Fruit fly (Drosophila melanogaster) whole organism, prepupa: ENCODE measurements around the gene CG15773.

Experiments
- CG11294 ChIP-seq: fragments of 200-800 bp; sonication (Bioruptor generic); IDR thresholded peaks from 2 replicates; pipeline ENCODE4 v1.3.6; 2022; ENCODE audit warnings: missing biosample characterization, missing genetic modification characterization
- CG16779 ChIP-seq: fragments of 200-800 bp; sonication (Bioruptor generic); optimal IDR thresholded peaks from 3 replicates; lab custom pipeline; 2017; ENCODE audit warnings: missing biosample characterization, mild to moderate bottlenecking, missing genetic modification characterization
- CG6792 ChIP-seq: fragments of 200-800 bp; sonication (Bioruptor generic); optimal IDR thresholded peaks from 3 replicates; lab custom pipeline; 2016; ENCODE audit warnings: missing biosample characterization, missing genetic modification characterization
- CG8119 ChIP-seq: fragments of 200-800 bp; sonication (Bioruptor generic); IDR thresholded peaks from 3 replicates; pipeline ENCODE4 v1.3.6; 2022; ENCODE audit warnings: missing biosample characterization, missing genetic modification characterization
- Eip75B ChIP-seq: fragments of 200-800 bp; sonication (Bioruptor generic); optimal IDR thresholded peaks from 3 replicates; lab custom pipeline; 2016; ENCODE audit warnings: missing biosample characterization, missing genetic modification characterization
- Ets21C ChIP-seq: fragments of 200-800 bp; sonication (Bioruptor generic); optimal IDR thresholded peaks from 3 replicates; lab custom pipeline; 2016; ENCODE audit warnings: missing biosample characterization, missing genetic modification characterization
- Hr38 ChIP-seq: sonication (Bioruptor generic); optimal IDR thresholded peaks from 2 replicates; lab custom pipeline; 2016; ENCODE audit warnings: missing biosample characterization, missing genetic modification characterization
- Sox102F ChIP-seq: fragments of 200-800 bp; sonication (Bioruptor generic); optimal IDR thresholded peaks from 2 replicates; lab custom pipeline; 2016; ENCODE audit warnings: missing biosample characterization, mild to moderate bottlenecking, missing genetic modification characterization
- esn ChIP-seq: fragments of 200-800 bp; sonication (Bioruptor generic); optimal IDR thresholded peaks from 2 replicates; lab custom pipeline; 2016; ENCODE audit warnings: missing biosample characterization, mild to moderate bottlenecking, missing genetic modification characterization, moderate library complexity
- fkh ChIP-seq: fragments of 200-800 bp; sonication (Bioruptor generic); optimal IDR thresholded peaks from 3 replicates; lab custom pipeline; 2017; ENCODE audit warnings: missing biosample characterization, mild to moderate bottlenecking, missing genetic modification characterization, moderate library complexity

CG15773 gene

dm6 chrX:5783260-5784040, 50.9 kb downstream of the CG15773 start (continued):
- TF ChIP-seq CG11294 (GFP tag; lab: Robert Waterston, UW): no peak
- no peak for TF ChIP-seq fkh (GFP tag; lab: Kevin White, UChicago)
- peak; percentile 74 for TF ChIP-seq Sox102F
- no peak for TF ChIP-seq CG16779
- peak; percentile 84 for TF ChIP-seq esn (GFP tag; lab: Kevin White, UChicago)
- peak; percentile 58 for TF ChIP-seq Eip75B (GFP tag; lab: Kevin White, UChicago)
- TF ChIP-seq Ets21C: peak; percentile 51
- TF ChIP-seq CG6792 (GFP tag; lab: Kevin White, UChicago): peak; percentile 79
- TF ChIP-seq CG8119 (GFP tag; lab: Robert Waterston, UW): peak; percentile 85
- no peak for TF ChIP-seq Hr38 (GFP tag; lab: Kevin White, UChicago)
